Worm (Caenorhabditis elegans) whole organism, L1 larva: ENCODE results near the gene F07F6.4.

ENCODE experiments used
- ama-1 ChIP-seq: fragments of 150-350 bp; optimal IDR thresholded peaks from 2 replicates; lab custom pipeline; 2014
- nhr-12 ChIP-seq: sonication (generic microtip); optimal IDR thresholded peaks from 2 replicates; lab custom pipeline; 2017; ENCODE audit warnings: missing biosample characterization, missing genetic modification characterization
- ztf-11 ChIP-seq, 2 experiments: sonication (generic microtip); optimal IDR thresholded peaks; 2 replicates each; lab custom pipeline; 2016 to 2017; ENCODE audit warnings: missing genetic modification characterization in 2 of 2, missing biosample characterization in 1 of 2, missing compliant biosample characterization in 1 of 2

DNA sequence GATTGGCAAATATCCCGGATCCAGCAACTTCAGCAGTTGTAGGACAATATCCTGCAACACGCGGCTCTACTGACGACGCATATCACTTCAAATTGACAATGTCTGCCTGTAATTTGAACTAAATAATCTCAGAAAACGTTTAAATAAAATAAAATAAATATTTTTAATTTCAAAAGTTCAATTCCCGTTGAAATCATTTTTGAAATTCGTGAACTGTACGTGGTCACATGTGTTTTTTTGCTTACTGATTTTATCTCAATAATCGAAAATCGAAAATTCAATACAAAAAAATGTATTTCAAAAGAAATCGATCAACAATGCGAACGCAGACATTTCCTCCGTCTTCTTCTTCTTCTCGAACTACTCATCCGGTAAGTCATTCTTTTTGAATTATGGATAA lies 8.2 kb upstream of the F07F6.4 start, which contains the start of gene F07F6.1:
- TF ChIP-seq ama-1 (no peak), ztf-11 (tag; optimal IDR thresholded peaks at IDR 0.05; lab: Kevin White, UChicago) (no peak), nhr-12 (tag; lab: Kevin White, UChicago) (no peak)
